Fruit fly (Drosophila melanogaster) whole organism, adult: ENCODE data around the gene mtDNA-helicase.
A peak's percentile ranks its signal among the peaks of the same experiment; 100 is the strongest.

Experiments used
- CG11617 ChIP-seq: fragments of 200-800 bp; sonication (Bioruptor generic); optimal IDR thresholded peaks from 2 replicates; lab custom pipeline; 2017; ENCODE audit warnings: mild to moderate bottlenecking, missing biosample characterization, missing genetic modification reagents, missing genetic modification characterization
- CG12768 ChIP-seq: fragments of 200-800 bp; sonication (Bioruptor generic); optimal IDR thresholded peaks from 2 replicates; lab custom pipeline; 2017; ENCODE audit warnings: missing biosample characterization, missing genetic modification characterization, mild to moderate bottlenecking, moderate library complexity, missing genetic modification reagents
- CG14711 ChIP-seq: fragments of 200-800 bp; sonication (Bioruptor generic); optimal IDR thresholded peaks from 2 replicates; lab custom pipeline; 2018; ENCODE audit warnings: missing biosample characterization, mild to moderate bottlenecking, missing genetic modification characterization, moderate library complexity
- CG1620 ChIP-seq: fragments of 200-800 bp; sonication (Bioruptor generic); optimal IDR thresholded peaks from 2 replicates; lab custom pipeline; 2016; ENCODE audit warnings: missing biosample characterization, missing genetic modification characterization
- CG33017 ChIP-seq: fragments of 200-800 bp; sonication (Bioruptor generic); optimal IDR thresholded peaks from 2 replicates; lab custom pipeline; 2018; ENCODE audit warnings: missing biosample characterization, mild to moderate bottlenecking, missing genetic modification characterization, moderate library complexity
- CG5204 ChIP-seq: fragments of 200-800 bp; sonication (Bioruptor generic); optimal IDR thresholded peaks from 2 replicates; lab custom pipeline; 2016; ENCODE audit warnings: missing biosample characterization, missing genetic modification characterization
- CG7045 ChIP-seq: fragments of 200-800 bp; sonication (Bioruptor generic); optimal IDR thresholded peaks from 2 replicates; lab custom pipeline; 2017; ENCODE audit warnings: missing biosample characterization, mild to moderate bottlenecking, missing genetic modification characterization
- CG7101 ChIP-seq: fragments of 200-800 bp; sonication (Bioruptor generic); optimal IDR thresholded peaks from 2 replicates; lab custom pipeline; 2018; ENCODE audit warnings: missing biosample characterization, mild to moderate bottlenecking, missing genetic modification characterization, moderate library complexity
- Clk ChIP-seq: fragments of 200-800 bp; sonication (Bioruptor generic); optimal IDR thresholded peaks from 2 replicates; lab custom pipeline; 2017; ENCODE audit warnings: missing biosample characterization, missing genetic modification characterization
- Crg-1 ChIP-seq: fragments of 200-800 bp; sonication (Bioruptor generic); optimal IDR thresholded peaks from 2 replicates; lab custom pipeline; 2016; ENCODE audit warnings: missing biosample characterization, missing genetic modification characterization
- Hr96 ChIP-seq: fragments of 200-800 bp; sonication (Bioruptor generic); optimal IDR thresholded peaks from 2 replicates; lab custom pipeline; 2016; ENCODE audit warnings: missing biosample characterization, missing genetic modification characterization
- Mnt ChIP-seq: fragments of 200-800 bp; sonication (Bioruptor generic); optimal IDR thresholded peaks from 2 replicates; lab custom pipeline; 2016; ENCODE audit warnings: missing biosample characterization, mild to moderate bottlenecking, missing genetic modification characterization
- bab1 ChIP-seq: fragments of 200-800 bp; sonication (Bioruptor generic); optimal IDR thresholded peaks from 3 replicates; lab custom pipeline; 2019; ENCODE audit warnings: missing biosample characterization, mild to moderate bottlenecking, missing genetic modification characterization, moderate library complexity
- cic ChIP-seq: fragments of 200-800 bp; sonication (Bioruptor generic); optimal IDR thresholded peaks from 2 replicates; lab custom pipeline; 2017; ENCODE audit warnings: missing biosample characterization, mild to moderate bottlenecking, missing genetic modification characterization, moderate library complexity
- cnc ChIP-seq, 2 experiments: fragments of >200 bp; optimal IDR thresholded peaks; 2 replicates each; lab custom pipeline; 2017
- kay ChIP-seq: fragments of 200-800 bp; sonication (Bioruptor generic); peaks from one replicate; lab custom pipeline; 2016; ENCODE audit warnings: missing biosample characterization, missing genetic modification characterization, borderline replicate concordance
- ovo ChIP-seq: fragments of 200-800 bp; sonication (Bioruptor generic); optimal IDR thresholded peaks from 2 replicates; lab custom pipeline; 2016; ENCODE audit warnings: missing biosample characterization, missing genetic modification characterization
- pad ChIP-seq: fragments of 200-800 bp; sonication (Bioruptor generic); optimal IDR thresholded peaks from 3 replicates; lab custom pipeline; 2017; ENCODE audit warnings: missing biosample characterization, missing genetic modification characterization, mild to moderate bottlenecking, moderate library complexity, missing genetic modification reagents
- tj ChIP-seq: fragments of 200-800 bp; sonication (Bioruptor generic); optimal IDR thresholded peaks from 3 replicates; lab custom pipeline; 2017; ENCODE audit warnings: missing biosample characterization, mild to moderate bottlenecking, missing genetic modification characterization, moderate library complexity
- toe ChIP-seq: fragments of 200-800 bp; sonication (Bioruptor generic); optimal IDR thresholded peaks from 2 replicates; lab custom pipeline; 2016; ENCODE audit warnings: missing biosample characterization, missing genetic modification characterization

The mtDNA-helicase gene

DNA sequence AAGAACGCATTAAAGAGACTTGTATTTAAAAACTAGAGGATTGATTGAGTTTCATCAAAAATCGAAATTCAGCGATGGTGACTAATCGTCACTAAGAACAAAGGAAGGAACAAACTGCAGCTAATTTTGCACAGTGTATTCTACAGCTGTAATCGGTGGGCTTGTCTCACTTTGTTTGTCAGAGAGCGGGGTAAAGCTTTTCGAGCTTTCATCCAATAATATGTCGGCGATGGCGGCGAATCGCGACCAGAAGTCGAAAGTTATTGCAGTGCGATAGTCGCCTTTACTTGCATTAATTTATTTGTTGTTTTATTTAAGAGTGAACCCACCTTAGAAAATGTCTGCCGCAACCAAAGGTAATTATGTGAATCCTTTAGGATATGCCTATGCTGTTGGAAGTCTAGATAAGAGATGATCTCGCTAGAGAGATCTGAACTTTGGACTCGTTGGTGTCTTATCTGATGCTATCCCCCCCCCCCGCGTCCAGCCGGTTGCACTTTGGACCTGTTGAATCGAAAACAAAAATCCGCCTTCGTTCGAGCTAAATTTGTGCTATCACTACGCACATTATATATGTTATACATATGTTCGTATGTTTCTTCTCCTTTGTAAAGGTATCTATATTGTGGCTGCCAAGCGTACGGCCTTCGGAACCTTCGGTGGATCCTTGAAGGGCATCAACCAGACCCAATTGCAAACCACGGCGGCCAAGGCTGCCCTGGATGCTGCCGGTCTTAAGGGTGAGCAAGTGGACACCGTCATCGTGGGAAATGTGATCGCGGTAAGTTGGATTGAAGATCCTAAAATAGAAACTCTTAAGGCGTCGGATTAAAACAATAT, 22.0 kb upstream of the mtDNA-helicase start, which contains the start of gene yip2:
TSS of gene yip2 (plus strand) at position 243 of the 840 bp plus-strand sequence.
- TF ChIP-seq Crg-1, result peak; percentile 65
- peak in 1 of 2 experiments; percentile 7 for TF ChIP-seq cnc (optimal IDR thresholded peaks at IDR 0.05; lab: Kevin White, UChicago)
- no peak for TF ChIP-seq kay
- peak; percentile 90 for TF ChIP-seq Clk (GFP tag; lab: Kevin White, UChicago)
- TF ChIP-seq CG12768, result peak; percentile 100
- peak; percentile 99 for TF ChIP-seq Hr96 (GFP tag; lab: Kevin White, UChicago)
- peak; percentile 95 for TF ChIP-seq CG11617 (GFP tag; lab: Kevin White, UChicago)
- peak; percentile 49 for TF ChIP-seq ovo
- TF ChIP-seq Mnt (GFP tag; lab: Kevin White, UChicago), result peak; percentile 82
- TF ChIP-seq pad, result peak; percentile 61
- peak; percentile 74 for TF ChIP-seq CG33017 (tag; lab: Kevin White, UChicago)
- peak; percentile 50 for TF ChIP-seq CG1620 (GFP tag; lab: Kevin White, UChicago)
- peak; percentile 97 for TF ChIP-seq CG5204 (GFP tag; lab: Kevin White, UChicago)
- TF ChIP-seq CG14711 (tag; lab: Kevin White, UChicago), result peak; percentile 45
- peak; percentile 99 for TF ChIP-seq toe (GFP tag; lab: Kevin White, UChicago)
- peak; percentile 70 for TF ChIP-seq CG7101 (tag; lab: Kevin White, UChicago)
- peak; percentile 93 for TF ChIP-seq CG7045 (GFP tag; lab: Kevin White, UChicago)
- peak; percentile 91 for TF ChIP-seq cic (GFP tag; lab: Kevin White, UChicago)
- peak; percentile 81 for TF ChIP-seq bab1 (GFP tag; lab: Kevin White, UChicago)
- TF ChIP-seq tj (GFP tag; lab: Kevin White, UChicago), result peak; percentile 88

DNA sequence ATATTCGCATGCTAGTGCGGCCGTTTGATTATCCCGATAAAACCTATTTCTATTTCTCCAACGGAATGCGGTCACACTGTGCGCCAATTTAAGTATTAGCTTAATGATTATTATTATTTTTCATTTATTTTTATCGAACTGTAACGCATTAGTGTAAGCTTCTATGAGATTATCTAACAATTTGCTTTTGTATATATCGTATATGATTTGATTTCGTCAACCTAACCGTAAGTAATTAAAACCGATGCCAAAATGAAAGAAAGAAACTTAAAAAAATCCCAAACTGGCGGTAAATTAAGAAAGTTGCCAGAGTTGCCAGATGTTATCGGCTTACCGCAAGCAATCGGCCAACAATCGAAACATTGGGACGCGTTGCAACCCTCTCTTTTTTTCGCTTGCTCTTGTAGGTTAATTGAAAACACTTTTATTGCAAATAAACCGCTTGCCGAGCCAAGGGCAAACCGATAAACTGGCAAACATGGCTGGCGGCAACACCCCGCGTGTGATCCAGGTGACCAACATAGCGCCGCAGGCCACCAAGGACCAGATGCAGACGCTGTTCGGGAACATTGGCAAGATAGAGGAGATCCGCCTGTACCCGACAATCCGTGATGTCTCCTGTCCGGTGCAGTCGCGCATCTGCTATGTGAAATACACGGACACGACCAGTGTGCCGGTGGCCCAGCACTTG, 19.5 kb upstream of the mtDNA-helicase start, which contains the start of the genes Etl1 and Srp54:
TSS of gene Etl1 (minus strand) at position 39 of the 691 bp plus-strand sequence.
TSS of gene Srp54 (plus strand) at position 342 of the 691 bp plus-strand sequence.
- no peak for TF ChIP-seq Clk (GFP tag; lab: Kevin White, UChicago)
- no peak for TF ChIP-seq CG7045 (GFP tag; lab: Kevin White, UChicago)
- TF ChIP-seq CG12768, result no peak
- no peak for TF ChIP-seq ovo
- TF ChIP-seq cic (GFP tag; lab: Kevin White, UChicago), result no peak
- TF ChIP-seq cnc (optimal IDR thresholded peaks at IDR 0.05; lab: Kevin White, UChicago), result no peak
- TF ChIP-seq Mnt (GFP tag; lab: Kevin White, UChicago), result peak; percentile 17
- TF ChIP-seq pad, result no peak
- peak; percentile 21 for TF ChIP-seq Hr96 (GFP tag; lab: Kevin White, UChicago)
- TF ChIP-seq CG14711 (tag; lab: Kevin White, UChicago), result peak; percentile 95

DNA sequence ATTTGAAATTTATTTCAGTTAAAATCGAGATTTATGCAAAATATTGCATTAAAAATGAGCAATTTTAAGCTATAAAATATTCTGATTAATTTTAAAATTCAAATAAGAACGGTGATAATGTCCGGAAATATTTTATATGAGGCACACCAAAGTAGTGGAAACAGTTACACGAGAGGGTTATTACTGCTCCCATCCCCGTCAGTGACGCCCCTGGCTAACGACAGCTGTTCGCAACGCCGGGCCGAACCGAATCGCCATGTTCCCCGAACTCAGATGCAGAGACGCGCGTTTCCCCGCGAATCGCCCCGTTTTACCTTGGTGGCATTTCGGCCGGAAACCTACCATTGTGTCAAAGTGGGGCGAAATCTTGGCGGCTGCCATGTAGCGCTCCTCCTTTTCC, 18.5 kb upstream of the mtDNA-helicase start:
- TF ChIP-seq CG1620 (GFP tag; lab: Kevin White, UChicago) (no peak), CG12768 (peak; percentile 17), CG7045 (GFP tag; lab: Kevin White, UChicago) (no peak), bab1 (GFP tag; lab: Kevin White, UChicago) (peak; percentile 24), CG33017 (tag; lab: Kevin White, UChicago) (no peak), Crg-1 (no peak)

DNA sequence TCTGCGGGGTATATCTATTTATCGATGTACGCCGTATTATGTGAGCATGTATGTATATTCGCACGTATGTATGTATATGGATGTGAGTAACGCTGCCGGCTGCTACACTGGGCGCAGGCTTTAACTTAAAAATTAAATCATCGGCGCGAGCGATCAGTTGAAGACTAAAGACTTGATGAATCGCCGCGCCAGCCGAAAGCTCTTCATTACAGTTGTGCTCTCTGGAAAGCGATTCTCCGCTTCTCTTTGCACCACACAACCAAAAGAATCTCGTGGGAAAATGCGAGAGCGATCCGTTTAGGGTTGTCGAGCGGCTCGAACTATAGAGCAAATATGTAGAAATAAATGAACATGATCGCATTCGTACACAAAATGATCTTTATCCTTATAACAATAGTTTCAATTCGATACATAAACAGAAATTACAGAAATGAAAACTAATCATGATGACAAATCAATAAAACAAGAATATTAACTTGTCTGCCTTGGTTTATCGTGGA, 15.3 kb upstream of the mtDNA-helicase start, which contains the start of gene CG13124:
TSS of gene CG13124 (minus strand) at position 166 of the 500 bp plus-strand sequence.
- TF ChIP-seq Clk (GFP tag; lab: Kevin White, UChicago), result no peak
- no peak for TF ChIP-seq pad
- no peak for TF ChIP-seq toe (GFP tag; lab: Kevin White, UChicago)
- no peak for TF ChIP-seq bab1 (GFP tag; lab: Kevin White, UChicago)
- peak; percentile 6 for TF ChIP-seq Hr96 (GFP tag; lab: Kevin White, UChicago)
- peak; percentile 14 for TF ChIP-seq tj (GFP tag; lab: Kevin White, UChicago)
- no peak for TF ChIP-seq CG11617 (GFP tag; lab: Kevin White, UChicago)
- no peak for TF ChIP-seq CG7045 (GFP tag; lab: Kevin White, UChicago)
- peak; percentile 33 for TF ChIP-seq cic (GFP tag; lab: Kevin White, UChicago)
- no peak for TF ChIP-seq CG5204 (GFP tag; lab: Kevin White, UChicago)
- peak; percentile 52 for TF ChIP-seq CG33017 (tag; lab: Kevin White, UChicago)
- TF ChIP-seq CG1620 (GFP tag; lab: Kevin White, UChicago), result no peak
- no peak for TF ChIP-seq CG12768
- TF ChIP-seq cnc (optimal IDR thresholded peaks at IDR 0.05; lab: Kevin White, UChicago), result no peak
- no peak for TF ChIP-seq kay
- TF ChIP-seq ovo, result no peak
- TF ChIP-seq CG14711 (tag; lab: Kevin White, UChicago), result peak; percentile 91
- no peak for TF ChIP-seq Crg-1
- TF ChIP-seq CG7101 (tag; lab: Kevin White, UChicago), result peak; percentile 31
- TF ChIP-seq Mnt (GFP tag; lab: Kevin White, UChicago), result peak; percentile 46
